Fruit fly (Drosophila melanogaster): Measurements from ENCODE around the gene CG18417.

DNA sequence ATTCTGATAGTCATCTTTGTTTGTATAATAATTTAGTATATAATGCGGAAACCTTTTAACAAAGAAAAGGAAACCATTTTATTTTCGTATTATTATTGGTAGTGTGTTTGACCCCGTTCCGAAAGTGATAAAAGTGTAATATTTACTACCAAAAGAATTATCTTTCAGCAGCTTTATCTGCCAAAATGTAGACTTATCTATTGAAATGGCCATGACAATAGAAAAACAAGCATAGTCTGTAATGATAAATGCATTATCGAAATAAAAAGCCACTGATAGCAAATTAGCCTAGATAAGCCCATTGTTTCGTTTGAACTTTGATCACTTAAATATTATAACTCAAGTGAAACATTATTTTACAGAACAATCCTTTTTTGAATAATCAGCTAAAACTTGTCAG lies 23.7 kb upstream of the CG18417 start:
- TF ChIP-seq CG8478 (optimal IDR thresholded peaks at IDR 0.05) (no peak), CTCF (optimal IDR thresholded peaks at IDR 0.05) (no peak)

Data from S2 (cell line).